In the genomic region with DNA sequence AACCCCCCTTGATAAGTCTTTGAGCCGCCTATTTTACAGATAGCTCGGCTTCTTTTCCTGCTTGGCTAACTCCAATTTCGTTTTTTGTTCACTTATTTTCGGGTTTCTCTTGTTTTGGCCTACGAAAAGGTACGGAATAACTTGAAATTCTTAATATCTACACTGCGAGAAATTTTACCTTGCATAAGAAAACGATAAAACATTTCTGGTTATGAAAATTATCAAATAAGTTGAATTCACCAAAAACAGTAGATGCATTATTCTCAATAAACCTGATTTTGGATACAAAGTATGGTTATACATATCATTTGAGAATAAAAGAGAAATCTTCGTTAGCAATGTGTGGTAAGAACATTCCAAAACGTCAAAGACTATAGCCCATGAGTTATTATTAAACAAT, we compare ENCODE assay signal across 1 fruit fly cellular context.
TF ChIP-seq lines count a peak whose summit lies in the region.

No protein-coding gene starts in this region.

TF ChIP-seq in whole organism, embryonic, 481 proteins besides CTCF, POLR2A, EP300 and RAD21 (continued from another document and continues in another):
- TF ChIP-seq CG9797 (GFP tag; optimal IDR thresholded peaks at IDR 0.05; lab: Kevin White, UChicago) (no peak), lilli (GFP tag; optimal IDR thresholded peaks at IDR 0.05; lab: Kevin White, UChicago) (peak; percentile 17), Stat92E (GFP tag; optimal IDR thresholded peaks at IDR 0.05; lab: Kevin White, UChicago) (no peak), CG10462 (GFP tag; optimal IDR thresholded peaks at IDR 0.05; lab: Kevin White, UChicago) (no peak), D19A (tag; optimal IDR thresholded peaks at IDR 0.05; lab: Kevin White, UChicago) (peak; percentile 32), CG7271 (tag; optimal IDR thresholded peaks at IDR 0.05; lab: Kevin White, UChicago) (no peak), Lpt (GFP tag; optimal IDR thresholded peaks at IDR 0.05; lab: Kevin White, UChicago) (no peak), CG3407 (GFP tag; optimal IDR thresholded peaks at IDR 0.05; lab: Kevin White, UChicago) (no peak), ase (GFP tag; IDR thresholded peaks at IDR 0.05; lab: Robert Waterston, UW) (no peak), CG9727 (GFP tag; optimal IDR thresholded peaks at IDR 0.05; lab: Kevin White, UChicago) (peak; percentile 25), CG18262 (tag; optimal IDR thresholded peaks at IDR 0.05; lab: Kevin White, UChicago) (peak; percentile 66), CG30020 (tag; optimal IDR thresholded peaks at IDR 0.05; lab: Kevin White, UChicago) (no peak), CG7839 (tag; optimal IDR thresholded peaks at IDR 0.05; lab: Kevin White, UChicago) (peak; percentile 53), Elba2 (GFP tag; optimal IDR thresholded peaks at IDR 0.05; lab: Kevin White, UChicago) (no peak), sisA (GFP tag; IDR thresholded peaks at IDR 0.05; lab: Robert Waterston, UW) (no peak), Scr (GFP tag; IDR thresholded peaks at IDR 0.05; lab: Robert Waterston, UW; ENCODE audit: partially characterized antibody) (no peak), dpn (GFP tag; optimal IDR thresholded peaks at IDR 0.05; lab: Kevin White, UChicago) (peak; percentile 1 to 13), CkIIα-i1 (GFP tag; IDR thresholded peaks at IDR 0.05; lab: Robert Waterston, UW) (no peak), ewg (GFP tag; optimal IDR thresholded peaks at IDR 0.05; lab: Kevin White, UChicago) (no peak), pros (GFP tag; optimal IDR thresholded peaks at IDR 0.05; lab: Kevin White, UChicago) (peak; percentile 0), H2.0 (GFP tag; IDR thresholded peaks at IDR 0.05; lab: Robert Waterston, UW) (peak; percentile 25; the same call in 1 of the 2 replicates), btn (GFP tag; optimal IDR thresholded peaks at IDR 0.05; lab: Kevin White, UChicago) (no peak), CG16779 (GFP tag; IDR thresholded peaks at IDR 0.05; lab: Robert Waterston, UW) (no peak), croc (GFP tag; conservative IDR thresholded peaks at IDR 0.05; lab: Robert Waterston, UW) (no peak), odd (GFP tag; optimal IDR thresholded peaks at IDR 0.05; lab: Kevin White, UChicago) (no peak), CG31388 (GFP tag; optimal IDR thresholded peaks at IDR 0.05; lab: Kevin White, UChicago) (no peak), CG13424 (tag; optimal IDR thresholded peaks at IDR 0.05; lab: Kevin White, UChicago) (peak; percentile 19), so (GFP tag; IDR thresholded peaks at IDR 0.05; lab: Robert Waterston, UW) (no peak), fd3F (GFP tag; optimal IDR thresholded peaks at IDR 0.05; lab: Kevin White, UChicago) (peak; percentile 2), pfk (GFP tag; optimal IDR thresholded peaks at IDR 0.05; lab: Kevin White, UChicago) (no peak), cato (GFP tag; optimal IDR thresholded peaks at IDR 0.05; lab: Kevin White, UChicago; ENCODE audit: borderline replicate concordance) (no peak), Dfd (GFP tag; optimal IDR thresholded peaks at IDR 0.05; lab: Kevin White, UChicago) (no peak), Mrtf (GFP tag; IDR thresholded peaks at IDR 0.05; lab: Robert Waterston, UW) (no peak), mirr (GFP tag; optimal IDR thresholded peaks at IDR 0.05; lab: Kevin White, UChicago) (no peak), tap (tag; optimal IDR thresholded peaks at IDR 0.05; lab: Kevin White, UChicago) (no peak), CG1529 (GFP tag; optimal IDR thresholded peaks at IDR 0.05; lab: Kevin White, UChicago) (no peak), CG12155 (GFP tag; optimal IDR thresholded peaks at IDR 0.05; lab: Kevin White, UChicago) (peak; percentile 10), run (tag; optimal IDR thresholded peaks at IDR 0.05; lab: Kevin White, UChicago) (no peak), chn (GFP tag; optimal IDR thresholded peaks at IDR 0.05; lab: Kevin White, UChicago) (no peak), Atf3 (GFP tag; optimal IDR thresholded peaks at IDR 0.05; lab: Kevin White, UChicago) (no peak), CG31365 (tag; optimal IDR thresholded peaks at IDR 0.05; lab: Kevin White, UChicago) (no peak), CG33213 (GFP tag; optimal IDR thresholded peaks at IDR 0.05; lab: Kevin White, UChicago) (no peak), CG9932 (GFP tag; IDR thresholded peaks at IDR 0.05; lab: Robert Waterston, UW) (no peak), ap (GFP tag; IDR thresholded peaks at IDR 0.05; lab: Robert Waterston, UW) (peak; percentile 27; the same call in 1 of the 2 replicates), CG31441 (GFP tag; IDR thresholded peaks at IDR 0.05; lab: Robert Waterston, UW) (0 out of 2 replicates have a peak, but pooled peaks have one; percentile 12), Gug (GFP tag; IDR thresholded peaks at IDR 0.05; lab: Robert Waterston, UW) (no peak), pnt (GFP tag; optimal IDR thresholded peaks at IDR 0.05; lab: Kevin White, UChicago) (no peak), stwl (tag; optimal IDR thresholded peaks at IDR 0.05; lab: Kevin White, UChicago) (no peak), CG3726 (GFP tag; IDR thresholded peaks at IDR 0.05; lab: Robert Waterston, UW) (no peak), stc (GFP tag; IDR thresholded peaks at IDR 0.05; lab: Robert Waterston, UW) (no peak), CG10565 (GFP tag; optimal IDR thresholded peaks at IDR 0.05; lab: Kevin White, UChicago) (no peak), onecut (GFP tag; IDR thresholded peaks at IDR 0.05; lab: Robert Waterston, UW) (no peak), ash1 (GFP tag; optimal IDR thresholded peaks at IDR 0.05; lab: Kevin White, UChicago) (no peak), tgo (GFP tag; IDR thresholded peaks at IDR 0.05; lab: Robert Waterston, UW) (no peak), CG2875 (GFP tag; optimal IDR thresholded peaks at IDR 0.05; lab: Kevin White, UChicago) (no peak), dan (GFP tag; IDR thresholded peaks at IDR 0.05; lab: Robert Waterston, UW) (no peak), gro (GFP tag; optimal IDR thresholded peaks at IDR 0.05; lab: Kevin White, UChicago) (no peak), ATbp (GFP tag; optimal IDR thresholded peaks at IDR 0.05; lab: Kevin White, UChicago) (peak; percentile 25), CG3163 (GFP tag; optimal IDR thresholded peaks at IDR 0.05; lab: Kevin White, UChicago) (no peak), chif (GFP tag; optimal IDR thresholded peaks at IDR 0.05; lab: Kevin White, UChicago) (peak in 1 of 2 experiments; percentile 20), pum (GFP tag; optimal IDR thresholded peaks at IDR 0.05; lab: Kevin White, UChicago) (no peak), CG31224 (GFP tag; IDR thresholded peaks at IDR 0.05; lab: Robert Waterston, UW) (no peak), ttk (GFP tag; IDR thresholded peaks at IDR 0.05; lab: Robert Waterston, UW) (no peak), CG17328 (GFP tag; IDR thresholded peaks at IDR 0.05; lab: Robert Waterston, UW) (peak; percentile 62; the same call in 1 of the 2 replicates), CG33557 (GFP tag; optimal IDR thresholded peaks at IDR 0.05; lab: Kevin White, UChicago) (peak; percentile 17), gfzf (GFP tag; optimal IDR thresholded peaks at IDR 0.05; lab: Kevin White, UChicago) (no peak), Poxn (GFP tag; IDR thresholded peaks at IDR 0.05; lab: Robert Waterston, UW) (no peak), Deaf1 (tag; optimal IDR thresholded peaks at IDR 0.05; lab: Kevin White, UChicago) (no peak), lov (optimal IDR thresholded peaks at IDR 0.05; lab: Kevin White, UChicago) (no peak), lov (GFP tag; IDR thresholded peaks at IDR 0.05; lab: Robert Waterston, UW) (no peak), Optix (GFP tag; IDR thresholded peaks at IDR 0.05; lab: Robert Waterston, UW) (no peak), MESR4 (GFP tag; optimal IDR thresholded peaks at IDR 0.05; lab: Kevin White, UChicago) (no peak), bowl (GFP tag; IDR thresholded peaks at IDR 0.05; lab: Robert Waterston, UW) (no peak), HmgD (GFP tag; optimal IDR thresholded peaks at IDR 0.05; lab: Kevin White, UChicago) (no peak), Lhr (GFP tag; optimal IDR thresholded peaks at IDR 0.05; lab: Kevin White, UChicago) (no peak), Trl (optimal IDR thresholded peaks at IDR 0.05; lab: Kevin White, UChicago) (peak in 1 of 2 experiments; percentile 55), Trl (GFP tag; optimal IDR thresholded peaks at IDR 0.05; lab: Kevin White, UChicago) (no peak), hbn (GFP tag; IDR thresholded peaks at IDR 0.05; lab: Robert Waterston, UW; ENCODE audit: partially characterized antibody) (no peak), CG13894 (tag; optimal IDR thresholded peaks at IDR 0.05; lab: Kevin White, UChicago) (no peak), nmo (GFP tag; optimal IDR thresholded peaks at IDR 0.05; lab: Kevin White, UChicago) (peak; percentile 39), Dip2 (GFP tag; IDR thresholded peaks at IDR 0.05; lab: Robert Waterston, UW) (no peak), CG4360 (GFP tag; IDR thresholded peaks at IDR 0.05; lab: Robert Waterston, UW) (no peak), CG16815 (GFP tag; optimal IDR thresholded peaks at IDR 0.05; lab: Kevin White, UChicago) (no peak), E2f1 (GFP tag; IDR thresholded peaks at IDR 0.05; lab: Robert Waterston, UW) (no peak), Fer1 (GFP tag; optimal IDR thresholded peaks at IDR 0.05; lab: Kevin White, UChicago) (no peak), ac (GFP tag; optimal IDR thresholded peaks at IDR 0.05; lab: Kevin White, UChicago) (no peak), esg (GFP tag; conservative IDR thresholded peaks at IDR 0.05; lab: Robert Waterston, UW) (no peak), Hr78 (GFP tag; optimal IDR thresholded peaks at IDR 0.05; lab: Kevin White, UChicago) (no peak), Eip74EF (GFP tag; optimal IDR thresholded peaks at IDR 0.05; lab: Kevin White, UChicago) (no peak), grau (tag; optimal IDR thresholded peaks at IDR 0.05; lab: Kevin White, UChicago) (peak; percentile 50), pita (GFP tag; optimal IDR thresholded peaks at IDR 0.05; lab: Kevin White, UChicago) (no peak), Hsf (GFP tag; optimal IDR thresholded peaks at IDR 0.05; lab: Kevin White, UChicago) (peak; percentile 42), Meics (GFP tag; optimal IDR thresholded peaks at IDR 0.05; lab: Kevin White, UChicago) (peak; percentile 38), Lim3 (GFP tag; IDR thresholded peaks at IDR 0.05; lab: Robert Waterston, UW) (no peak), CG4820 (GFP tag; optimal IDR thresholded peaks at IDR 0.05; lab: Kevin White, UChicago) (no peak), fru (optimal IDR thresholded peaks at IDR 0.05; lab: Kevin White, UChicago) (no peak), tin (GFP tag; optimal IDR thresholded peaks at IDR 0.05; lab: Kevin White, UChicago) (no peak), Hey (tag; optimal IDR thresholded peaks at IDR 0.05; lab: Kevin White, UChicago) (no peak), C15 (GFP tag; IDR thresholded peaks at IDR 0.05; lab: Robert Waterston, UW) (no peak), CG2199 (GFP tag; IDR thresholded peaks at IDR 0.05; lab: Robert Waterston, UW) (no peak), CG10209 (GFP tag; optimal IDR thresholded peaks at IDR 0.05; lab: Kevin White, UChicago) (peak; percentile 7), jing (GFP tag; optimal IDR thresholded peaks at IDR 0.05; lab: Kevin White, UChicago) (peak; percentile 3), Oaz (GFP tag; IDR thresholded peaks at IDR 0.05; lab: Robert Waterston, UW) (no peak), twi (tag; optimal IDR thresholded peaks at IDR 0.05; lab: Kevin White, UChicago) (no peak), luna (GFP tag; optimal IDR thresholded peaks at IDR 0.05; lab: Kevin White, UChicago) (no peak), Pdp1 (GFP tag; optimal IDR thresholded peaks at IDR 0.05; lab: Kevin White, UChicago) (no peak), Nf-YA (GFP tag; IDR thresholded peaks at IDR 0.05; lab: Robert Waterston, UW) (no peak), disco-r (GFP tag; optimal IDR thresholded peaks at IDR 0.05; lab: Kevin White, UChicago) (no peak), CG12071 (GFP tag; optimal IDR thresholded peaks at IDR 0.05; lab: Kevin White, UChicago) (no peak), sr (GFP tag; IDR thresholded peaks at IDR 0.05; lab: Robert Waterston, UW) (no peak), caup (GFP tag; optimal IDR thresholded peaks at IDR 0.05; lab: Kevin White, UChicago; ENCODE audit: severe bottlenecking) (no peak), CG1647 (GFP tag; optimal IDR thresholded peaks at IDR 0.05; lab: Kevin White, UChicago) (no peak), repo (GFP tag; optimal IDR thresholded peaks at IDR 0.05; lab: Kevin White, UChicago) (no peak), Dad (GFP tag; optimal IDR thresholded peaks at IDR 0.05; lab: Kevin White, UChicago) (no peak), CG7963 (GFP tag; IDR thresholded peaks at IDR 0.05; lab: Robert Waterston, UW; ENCODE audit: partially characterized antibody) (no peak), fd96Cb (tag; optimal IDR thresholded peaks at IDR 0.05; lab: Kevin White, UChicago) (peak; percentile 42), CG12391 (tag; optimal IDR thresholded peaks at IDR 0.05; lab: Kevin White, UChicago) (peak; percentile 51), CG30403 (GFP tag; optimal IDR thresholded peaks at IDR 0.05; lab: Kevin White, UChicago) (peak; percentile 29), Adf1 (GFP tag; IDR thresholded peaks at IDR 0.05; lab: Robert Waterston, UW) (no peak), ara (GFP tag; IDR thresholded peaks at IDR 0.05; lab: Robert Waterston, UW) (no peak), CG17385 (GFP tag; optimal IDR thresholded peaks at IDR 0.05; lab: Kevin White, UChicago) (no peak), her (GFP tag; optimal IDR thresholded peaks at IDR 0.05; lab: Kevin White, UChicago) (no peak), ato (GFP tag; IDR thresholded peaks at IDR 0.05; lab: Robert Waterston, UW; ENCODE audit: partially characterized antibody) (no peak), ranshi (GFP tag; IDR thresholded peaks at IDR 0.05; lab: Robert Waterston, UW) (0 out of 2 replicates have a peak, but pooled peaks have one; percentile 16), phol (tag; optimal IDR thresholded peaks at IDR 0.05; lab: Kevin White, UChicago) (peak; percentile 60), Ptx1 (GFP tag; IDR thresholded peaks at IDR 0.05; lab: Robert Waterston, UW) (no peak), CG18476 (GFP tag; optimal IDR thresholded peaks at IDR 0.05; lab: Kevin White, UChicago) (no peak), nerfin-1 (tag; optimal IDR thresholded peaks at IDR 0.05; lab: Kevin White, UChicago) (no peak), CrebB (tag; optimal IDR thresholded peaks at IDR 0.05; lab: Kevin White, UChicago) (no peak), CG8944 (GFP tag; optimal IDR thresholded peaks at IDR 0.05; lab: Kevin White, UChicago) (no peak), trh (GFP tag; optimal IDR thresholded peaks at IDR 0.05; lab: Kevin White, UChicago) (no peak), CG4328 (GFP tag; optimal IDR thresholded peaks at IDR 0.05; lab: Kevin White, UChicago) (no peak), Max (GFP tag; optimal IDR thresholded peaks at IDR 0.05; lab: Kevin White, UChicago) (no peak), CG6813 (GFP tag; optimal IDR thresholded peaks at IDR 0.05; lab: Kevin White, UChicago) (no peak)
